Fruit fly (Drosophila melanogaster) whole organism, embryonic: ENCODE measurements around the gene Agxt.
A peak's percentile ranks its signal among the peaks of the same experiment; 100 is the strongest.

Source experiments
- BtbVII ChIP-seq: fragments of 200-800 bp; sonication (Bioruptor generic); optimal IDR thresholded peaks from 3 replicates; lab custom pipeline; 2017; ENCODE audit warnings: missing biosample characterization, mild to moderate bottlenecking, missing genetic modification characterization
- CG10267 ChIP-seq: fragments of 200-800 bp; sonication (Bioruptor generic); optimal IDR thresholded peaks from 2 replicates; lab custom pipeline; 2018; ENCODE audit warnings: missing biosample characterization, mild to moderate bottlenecking, missing genetic modification characterization, moderate library complexity
- CG11093 ChIP-seq: fragments of 200-800 bp; sonication (Bioruptor generic); IDR thresholded peaks from 3 replicates; pipeline ENCODE4 v1.3.6; 2022; ENCODE audit warnings: missing biosample characterization, missing genetic modification characterization
- CG13123 ChIP-seq: fragments of 200-800 bp; sonication (Bioruptor generic); optimal IDR thresholded peaks from 2 replicates; lab custom pipeline; 2016; ENCODE audit warnings: missing biosample characterization, missing genetic modification characterization
- CG14860 ChIP-seq: fragments of 200-800 bp; sonication (Bioruptor generic); IDR thresholded peaks from 3 replicates; pipeline ENCODE4 v1.3.6; 2022; ENCODE audit warnings: missing biosample characterization, missing genetic modification characterization; ENCODE audit not compliant: partially characterized antibody
- CG15269 ChIP-seq: fragments of 200-800 bp; sonication (Bioruptor generic); optimal IDR thresholded peaks from 2 replicates; lab custom pipeline; 2018; ENCODE audit warnings: missing biosample characterization, mild to moderate bottlenecking, missing genetic modification characterization, moderate library complexity
- CG15514 ChIP-seq: fragments of 200-800 bp; sonication (Bioruptor generic); optimal IDR thresholded peaks from 3 replicates; lab custom pipeline; 2017; ENCODE audit warnings: missing biosample characterization, missing genetic modification characterization, mild to moderate bottlenecking, moderate library complexity, missing genetic modification reagents
- CG16779 ChIP-seq: fragments of 200-800 bp; sonication (Bioruptor generic); IDR thresholded peaks from 2 replicates; pipeline ENCODE4 v1.3.6; 2022; ENCODE audit warnings: missing biosample characterization, missing genetic modification characterization
- CG18599 ChIP-seq: fragments of 200-800 bp; sonication (Bioruptor generic); optimal IDR thresholded peaks from 3 replicates; lab custom pipeline; 2017; ENCODE audit warnings: missing biosample characterization, missing genetic modification characterization, mild to moderate bottlenecking, moderate library complexity, missing genetic modification reagents
- CG3065 ChIP-seq: fragments of 200-800 bp; sonication (Bioruptor generic); optimal IDR thresholded peaks from 2 replicates; lab custom pipeline; 2016; ENCODE audit warnings: missing biosample characterization, missing genetic modification characterization
- CG4404 ChIP-seq: fragments of 200-800 bp; sonication (Bioruptor generic); IDR thresholded peaks from 2 replicates; pipeline ENCODE4 v1.3.6; 2022; ENCODE audit warnings: missing biosample characterization, missing genetic modification characterization
- CG7745 ChIP-seq: fragments of 200-800 bp; sonication (Bioruptor generic); optimal IDR thresholded peaks from 2 replicates; lab custom pipeline; 2018; ENCODE audit warnings: missing biosample characterization, mild to moderate bottlenecking, missing genetic modification characterization, moderate library complexity
- CG8281 ChIP-seq: fragments of 200-800 bp; sonication (Bioruptor generic); optimal IDR thresholded peaks from 2 replicates; lab custom pipeline; 2018; ENCODE audit warnings: missing biosample characterization, mild to moderate bottlenecking, missing genetic modification characterization, moderate library complexity
- D19A ChIP-seq: fragments of 200-800 bp; optimal IDR thresholded peaks from 3 replicates; lab custom pipeline; 2019; ENCODE audit warnings: missing biosample characterization, mild to moderate bottlenecking, missing genetic modification characterization, moderate library complexity
- Dip3 ChIP-seq: fragments of 200-800 bp; sonication (Bioruptor generic); optimal IDR thresholded peaks from 3 replicates; lab custom pipeline; 2016; ENCODE audit warnings: missing biosample characterization, missing genetic modification characterization
- Drgx ChIP-seq: fragments of 200-800 bp; sonication (Bioruptor generic); IDR thresholded peaks from 2 replicates; pipeline ENCODE4 v1.3.6; 2022; ENCODE audit warnings: missing biosample characterization, missing genetic modification characterization
- Ets97D ChIP-seq: fragments of 200-800 bp; sonication (Bioruptor generic); optimal IDR thresholded peaks from 3 replicates; lab custom pipeline; 2016; ENCODE audit warnings: missing biosample characterization, missing genetic modification characterization
- Hand ChIP-seq: fragments of 200-800 bp; sonication (Bioruptor generic); optimal IDR thresholded peaks from 2 replicates; lab custom pipeline; 2017; ENCODE audit warnings: mild to moderate bottlenecking, missing biosample characterization, missing genetic modification reagents, missing genetic modification characterization
- Hr39 ChIP-seq: fragments of >200 bp; optimal IDR thresholded peaks from 2 replicates; lab custom pipeline; 2017
- Kr ChIP-seq: fragments of 200-800 bp; sonication (Bioruptor generic); optimal IDR thresholded peaks from 2 replicates; lab custom pipeline; 2017; ENCODE audit warnings: missing biosample characterization, mild to moderate bottlenecking, missing genetic modification characterization
- MTF-1 ChIP-seq: fragments of 200-800 bp; sonication (Bioruptor generic); optimal IDR thresholded peaks from 2 replicates; lab custom pipeline; 2018; ENCODE audit warnings: missing biosample characterization, mild to moderate bottlenecking, missing genetic modification characterization, borderline replicate concordance
- Med ChIP-seq: fragments of 200-800 bp; sonication (Bioruptor generic); peaks from one replicate; lab custom pipeline; 2016; ENCODE audit warnings: missing biosample characterization, missing genetic modification characterization, mild to moderate bottlenecking, inconsistent platforms, moderate library complexity
- Nf-YC ChIP-seq: fragments of 200-800 bp; optimal IDR thresholded peaks from 3 replicates; lab custom pipeline; 2019; ENCODE audit warnings: missing biosample characterization, mild to moderate bottlenecking, missing genetic modification characterization, moderate library complexity
- Oli ChIP-seq: fragments of 200-800 bp; sonication (Bioruptor generic); optimal IDR thresholded peaks from 2 replicates; lab custom pipeline; 2018; ENCODE audit warnings: missing biosample characterization, mild to moderate bottlenecking, missing genetic modification characterization, moderate library complexity
- Side ChIP-seq: fragments of 200-800 bp; sonication (Bioruptor generic); optimal IDR thresholded peaks from 2 replicates; lab custom pipeline; 2016; ENCODE audit warnings: missing biosample characterization, missing genetic modification characterization
- Sox102F ChIP-seq: fragments of 200-800 bp; sonication (Bioruptor generic); optimal IDR thresholded peaks from 2 replicates; lab custom pipeline; 2018; ENCODE audit warnings: missing biosample characterization, mild to moderate bottlenecking, missing genetic modification characterization, moderate library complexity
- Xbp1 ChIP-seq: fragments of 200-800 bp; sonication (Bioruptor generic); optimal IDR thresholded peaks from 3 replicates; lab custom pipeline; 2016; ENCODE audit warnings: missing biosample characterization, mild to moderate bottlenecking, missing genetic modification characterization
- ara ChIP-seq: fragments of 200-800 bp; sonication (Bioruptor generic); IDR thresholded peaks from 2 replicates; pipeline ENCODE4 v1.3.6; 2022; ENCODE audit warnings: missing biosample characterization, missing genetic modification characterization
- bbx ChIP-seq: fragments of 200-800 bp; sonication (Bioruptor generic); IDR thresholded peaks from 2 replicates; pipeline ENCODE4 v1.3.6; 2022; ENCODE audit warnings: missing biosample characterization, missing genetic modification characterization; ENCODE audit not compliant: partially characterized antibody
- bowl ChIP-seq: fragments of 200-800 bp; sonication (Bioruptor generic); IDR thresholded peaks from 2 replicates; pipeline ENCODE4 v1.3.6; 2022; ENCODE audit warnings: missing biosample characterization, missing genetic modification characterization
- cad ChIP-seq: fragments of >200 bp; optimal IDR thresholded peaks from 2 replicates; lab custom pipeline; 2017; ENCODE audit warnings: missing biosample characterization, missing genetic modification characterization
- chn ChIP-seq: fragments of 200-800 bp; sonication (Bioruptor generic); optimal IDR thresholded peaks from 2 replicates; lab custom pipeline; 2016; ENCODE audit warnings: missing biosample characterization, missing genetic modification characterization
- dan ChIP-seq: fragments of 200-800 bp; sonication (Bioruptor generic); IDR thresholded peaks from 2 replicates; pipeline ENCODE4 v1.3.6; 2022; ENCODE audit warnings: missing biosample characterization, missing genetic modification characterization
- dati ChIP-seq: fragments of 200-800 bp; sonication (Bioruptor generic); IDR thresholded peaks from 2 replicates; pipeline ENCODE4 v1.3.6; 2022; ENCODE audit warnings: missing biosample characterization, missing genetic modification characterization
- dpn ChIP-seq, 2 experiments: fragments of 200-800 bp; sonication (Bioruptor generic); optimal IDR thresholded peaks; 3 replicates each; lab custom pipeline; 2016; ENCODE audit warnings: missing biosample characterization in 2 of 2, missing genetic modification characterization in 2 of 2
- grau ChIP-seq: fragments of 200-800 bp; optimal IDR thresholded peaks from 3 replicates; lab custom pipeline; 2019; ENCODE audit warnings: missing biosample characterization, mild to moderate bottlenecking, missing genetic modification characterization, moderate library complexity
- kay ChIP-seq: fragments of 200-800 bp; sonication (Bioruptor generic); optimal IDR thresholded peaks from 2 replicates; lab custom pipeline; 2016; ENCODE audit warnings: missing biosample characterization, missing genetic modification characterization
- lmd ChIP-seq: fragments of 200-800 bp; sonication (Bioruptor generic); IDR thresholded peaks from 2 replicates; pipeline ENCODE4 v1.3.6; 2022; ENCODE audit warnings: missing biosample characterization, missing genetic modification characterization
- pfk ChIP-seq: fragments of 200-800 bp; sonication (Bioruptor generic); optimal IDR thresholded peaks from 2 replicates; lab custom pipeline; 2018; ENCODE audit warnings: missing biosample characterization, mild to moderate bottlenecking, missing genetic modification characterization, moderate library complexity
- pho ChIP-seq: fragments of 200-800 bp; sonication (Bioruptor generic); optimal IDR thresholded peaks from 2 replicates; lab custom pipeline; 2016; ENCODE audit warnings: missing biosample characterization, missing genetic modification characterization
- ranshi ChIP-seq: fragments of 200-800 bp; sonication (Bioruptor generic); IDR thresholded peaks from 2 replicates; pipeline ENCODE4 v1.3.6; 2022; ENCODE audit warnings: missing biosample characterization, missing genetic modification characterization
- schlank ChIP-seq: fragments of 200-800 bp; sonication (Bioruptor generic); optimal IDR thresholded peaks from 2 replicates; lab custom pipeline; 2018; ENCODE audit warnings: missing biosample characterization, mild to moderate bottlenecking, missing genetic modification characterization
- scrt ChIP-seq: fragments of 200-800 bp; sonication (Bioruptor generic); optimal IDR thresholded peaks from 2 replicates; lab custom pipeline; 2018; ENCODE audit warnings: missing biosample characterization, mild to moderate bottlenecking, missing genetic modification characterization, moderate library complexity
- sens ChIP-seq: fragments of 200-800 bp; sonication (Bioruptor generic); peaks from one replicate; lab custom pipeline; 2016; ENCODE audit warnings: missing biosample characterization, missing genetic modification characterization
- toy ChIP-seq: fragments of 200-800 bp; sonication (Bioruptor generic); IDR thresholded peaks from 2 replicates; pipeline ENCODE4 v1.3.6; 2022; ENCODE audit warnings: missing biosample characterization, missing genetic modification characterization
- ttk ChIP-seq: fragments of 200-800 bp; sonication (Bioruptor generic); IDR thresholded peaks from 2 replicates; pipeline ENCODE4 v2.1.2; 2022; ENCODE audit warnings: missing biosample characterization, missing genetic modification characterization
- unc-4 ChIP-seq: fragments of 200-800 bp; sonication (Bioruptor generic); IDR thresholded peaks from 2 replicates; pipeline ENCODE4 v1.3.6; 2022; ENCODE audit warnings: missing biosample characterization, missing genetic modification characterization; ENCODE audit not compliant: partially characterized antibody
- zen ChIP-seq: fragments of 200-800 bp; sonication (Bioruptor generic); optimal IDR thresholded peaks from 3 replicates; lab custom pipeline; 2018; ENCODE audit warnings: missing biosample characterization, mild to moderate bottlenecking, missing genetic modification characterization, moderate library complexity

Agxt gene

dm6 chrX:6528508-6528998 lies at the start of gene Agxt (continued):
- TF ChIP-seq grau (peak; percentile 30), pfk (GFP tag; lab: Kevin White, UChicago) (no peak), CG8281 (tag; lab: Kevin White, UChicago) (no peak), MTF-1 (GFP tag; lab: Kevin White, UChicago) (no peak), Drgx (0 out of 2 replicates have a peak, but pooled peaks have one; percentile 22), CG18599 (GFP tag; lab: Kevin White, UChicago) (peak; percentile 37), ara (GFP tag; lab: Robert Waterston, UW) (peak; percentile 36; the same call in 1 of the 2 replicates), Side (GFP tag; lab: Kevin White, UChicago) (no peak), Oli (peak; percentile 11), Sox102F (GFP tag; lab: Kevin White, UChicago) (peak; percentile 30), lmd (GFP tag; lab: Robert Waterston, UW) (peak; percentile 28; the same call in 1 of the 2 replicates), ranshi (GFP tag; lab: Robert Waterston, UW) (0 out of 2 replicates have a peak, but pooled peaks have one; percentile 34), Hand (GFP tag; lab: Kevin White, UChicago) (no peak), BtbVII (no peak), Med (GFP tag; lab: Kevin White, UChicago) (peak; percentile 75)

dm6 chrX:6513193-6513592 lies 15.6 kb upstream of the Agxt start:
- TF ChIP-seq Hr39 (lab: Kevin White, UChicago) (peak; percentile 86), CG15269 (tag; lab: Kevin White, UChicago) (no peak)

- TF ChIP-seq Dip3: no peak
- TF ChIP-seq unc-4: peak; percentile 43
- no peak for TF ChIP-seq CG7745 (tag; lab: Kevin White, UChicago)
- TF ChIP-seq pho (GFP tag; lab: Kevin White, UChicago): peak; percentile 28
- TF ChIP-seq CG4404 (GFP tag; lab: Robert Waterston, UW): no peak
- TF ChIP-seq CG15514: peak; percentile 78
- no peak for TF ChIP-seq scrt
- TF ChIP-seq kay (GFP tag; lab: Kevin White, UChicago): no peak
- TF ChIP-seq bbx (GFP tag; lab: Robert Waterston, UW): peak; percentile 63
- no peak for TF ChIP-seq bowl (GFP tag; lab: Robert Waterston, UW)
- peak; percentile 45 for TF ChIP-seq sens (GFP tag; lab: Kevin White, UChicago)
- TF ChIP-seq Xbp1 (GFP tag; lab: Kevin White, UChicago): peak; percentile 7
- no peak for TF ChIP-seq CG13123
- 0 out of 3 replicates have a peak, but pooled peaks have one; percentile 42 for TF ChIP-seq CG14860
- no peak for TF ChIP-seq Kr (GFP tag; lab: Kevin White, UChicago)
- peak; percentile 6 for TF ChIP-seq zen (tag; lab: Kevin White, UChicago)
- no peak for TF ChIP-seq dan (GFP tag; lab: Robert Waterston, UW)
- no peak for TF ChIP-seq CG11093 (GFP tag; lab: Robert Waterston, UW)
- no peak for TF ChIP-seq toy (GFP tag; lab: Robert Waterston, UW)
- TF ChIP-seq chn (GFP tag; lab: Kevin White, UChicago): no peak
- no peak for TF ChIP-seq Hand (GFP tag; lab: Kevin White, UChicago)
- TF ChIP-seq dati (GFP tag; lab: Robert Waterston, UW): no peak
- peak; percentile 93 for TF ChIP-seq Ets97D (GFP tag; lab: Kevin White, UChicago)
- TF ChIP-seq schlank (tag; lab: Kevin White, UChicago): no peak
- TF ChIP-seq cad: no peak
- TF ChIP-seq dpn (GFP tag; optimal IDR thresholded peaks at IDR 0.05; lab: Kevin White, UChicago): peak in 1 of 2 experiments; percentile 37
- TF ChIP-seq D19A (tag; lab: Kevin White, UChicago): no peak
- no peak for TF ChIP-seq ttk (GFP tag; lab: Robert Waterston, UW)
- TF ChIP-seq Nf-YC (tag; lab: Kevin White, UChicago): peak; percentile 30
- peak; percentile 55 for TF ChIP-seq CG10267 (tag; lab: Kevin White, UChicago)
- TF ChIP-seq CG3065 (GFP tag; lab: Kevin White, UChicago): no peak
- 0 out of 2 replicates have a peak, but pooled peaks have one; percentile 53 for TF ChIP-seq CG16779 (GFP tag; lab: Robert Waterston, UW)
Observed at dm6 chrX:6524217-6524616, 4.5 kb upstream of the Agxt start, which contains the start of the genes CG42340 and CG3918. TSS of gene CG42340 (minus strand) at chrX:6524323. TSS of gene CG3918 (plus strand) at chrX:6524464.
